Worm (Caenorhabditis elegans) whole organism, L4 larva: ENCODE measurements around the gene mxl-1.

ENCODE experiments used
- hlh-30 ChIP-seq: sonication (generic microtip); optimal IDR thresholded peaks from 2 replicates; lab custom pipeline; 2017; ENCODE audit warnings: antibody characterized with exemption, mild to moderate bottlenecking, missing genetic modification characterization, missing compliant biosample characterization; ENCODE audit not compliant: insufficient read depth
- lin-13 ChIP-seq: fragments of 150-350 bp; optimal IDR thresholded peaks from 2 replicates; lab custom pipeline; 2014; ENCODE audit warnings: missing biosample characterization, missing genetic modification reagents, missing genetic modification characterization
- mes-2 ChIP-seq: sonication (generic microtip); optimal IDR thresholded peaks from 2 replicates; lab custom pipeline; 2016; ENCODE audit warnings: missing genotype, mild to moderate bottlenecking, missing genetic modification characterization, missing compliant biosample characterization; ENCODE audit not compliant: poor library complexity, severe bottlenecking
- nhr-237 ChIP-seq: sonication (generic microtip); optimal IDR thresholded peaks from 2 replicates; lab custom pipeline; 2017; ENCODE audit warnings: missing biosample characterization, missing genetic modification characterization
- nhr-28 ChIP-seq: fragments of 150-350 bp; optimal IDR thresholded peaks from 2 replicates; lab custom pipeline; 2014; ENCODE audit warnings: missing biosample characterization, missing genetic modification characterization
- nhr-42 ChIP-seq: fragments of 200-800 bp; sonication (Bioruptor generic); IDR thresholded peaks from 2 replicates; pipeline ENCODE4 v1.3.6; 2022; ENCODE audit warnings: missing genetic modification characterization, missing compliant biosample characterization
- skn-1 ChIP-seq: fragments of 150-350 bp; optimal IDR thresholded peaks from 2 replicates; lab custom pipeline; 2014; ENCODE audit warnings: missing biosample characterization, missing genetic modification characterization
- spr-1 ChIP-seq: sonication (generic microtip); optimal IDR thresholded peaks from 2 replicates; lab custom pipeline; 2016; ENCODE audit warnings: mild to moderate bottlenecking, missing genetic modification characterization, missing compliant biosample characterization
- unc-62 ChIP-seq, 3 experiments: fragments of 150-350 bp in 1 of 3; sonication (generic microtip); optimal IDR thresholded peaks in 2 of 3; peaks in 1 of 3; 1 replicate in 1 of 3; 2 replicates in 2 of 3; lab custom pipeline; 2014 to 2017; ENCODE audit warnings: missing biosample characterization in 3 of 3, missing genetic modification characterization in 3 of 3, missing genetic modification reagents in 3 of 3, missing genotype in 1 of 3

- TF ChIP-seq unc-62 (GFP tag; optimal IDR thresholded peaks at IDR 0.05 in 1 of 2; lab: Kevin White, UChicago) (peak in 1 of 2 experiments; percentile 2), unc-62 (tag; optimal IDR thresholded peaks at IDR 0.05; lab: Kevin White, UChicago) (no peak), mes-2 (tag; lab: Kevin White, UChicago) (peak; percentile 87), nhr-42 (GFP tag; lab: Robert Waterston, UW) (no peak), nhr-28 (tag; lab: Kevin White, UChicago) (peak; percentile 83), hlh-30 (tag; lab: Kevin White, UChicago) (peak; percentile 98), nhr-237 (tag; lab: Kevin White, UChicago) (no peak), skn-1 (tag; lab: Kevin White, UChicago) (no peak), spr-1 (peak; percentile 59), lin-13 (GFP tag; lab: Kevin White, UChicago) (peak; percentile 75)
Observed at ce11 chrV:11228653-11229173, 15.9 kb upstream of the mxl-1 start, which contains the start of gene pqn-70.
